Worm (Caenorhabditis elegans) whole organism, L3 larva: Measurements from ENCODE around the gene F37A4.5.

Experiments
- ceh-16 ChIP-seq: sonication (generic microtip); optimal IDR thresholded peaks from 2 replicates; lab custom pipeline; 2017; ENCODE audit warnings: missing biosample characterization, missing genetic modification characterization
- egl-27 ChIP-seq: sonication (generic microtip); optimal IDR thresholded peaks from 4 replicates; lab custom pipeline; 2017; ENCODE audit warnings: missing biosample characterization, missing genetic modification reagents, missing genetic modification characterization
- nhr-23 ChIP-seq: fragments of 150-350 bp; optimal IDR thresholded peaks from 2 replicates; lab custom pipeline; 2014; ENCODE audit warnings: missing biosample characterization, missing genetic modification reagents, missing genetic modification characterization
- unc-62 ChIP-seq: fragments of 150-350 bp; sonication (generic microtip); optimal IDR thresholded peaks from 4 replicates; lab custom pipeline; 2014; ENCODE audit warnings: missing biosample characterization, missing genetic modification reagents, missing genetic modification characterization

DNA sequence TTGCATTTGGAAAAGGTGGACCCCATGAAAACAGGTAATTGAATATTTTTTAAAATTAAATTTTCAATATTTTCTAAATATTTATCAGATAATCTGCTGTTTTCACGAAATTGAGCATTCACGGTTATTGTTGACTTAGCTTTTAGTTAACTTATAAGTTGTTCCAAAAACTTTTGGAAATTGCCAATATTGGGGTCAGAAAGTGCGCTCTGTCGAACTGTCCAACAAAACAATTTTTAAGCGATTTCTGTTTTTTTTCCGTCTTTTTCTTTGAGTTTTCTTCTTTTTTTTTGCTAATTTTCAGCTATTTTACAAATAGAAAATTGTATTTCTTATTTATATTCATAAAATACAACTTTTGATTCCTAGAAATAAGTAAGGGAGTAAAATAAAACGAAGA is 19.6 kb downstream of the F37A4.5 start:
- TF ChIP-seq unc-62 (GFP tag; lab: Kevin White, UChicago), result no peak
- no peak for TF ChIP-seq egl-27 (tag; lab: Kevin White, UChicago)
- no peak for TF ChIP-seq nhr-23 (tag; lab: Kevin White, UChicago)
- no peak for TF ChIP-seq ceh-16 (tag; lab: Kevin White, UChicago)
